Fruit fly (Drosophila melanogaster): ENCODE measurements around the gene p38a.

Gene p38a

DNA sequence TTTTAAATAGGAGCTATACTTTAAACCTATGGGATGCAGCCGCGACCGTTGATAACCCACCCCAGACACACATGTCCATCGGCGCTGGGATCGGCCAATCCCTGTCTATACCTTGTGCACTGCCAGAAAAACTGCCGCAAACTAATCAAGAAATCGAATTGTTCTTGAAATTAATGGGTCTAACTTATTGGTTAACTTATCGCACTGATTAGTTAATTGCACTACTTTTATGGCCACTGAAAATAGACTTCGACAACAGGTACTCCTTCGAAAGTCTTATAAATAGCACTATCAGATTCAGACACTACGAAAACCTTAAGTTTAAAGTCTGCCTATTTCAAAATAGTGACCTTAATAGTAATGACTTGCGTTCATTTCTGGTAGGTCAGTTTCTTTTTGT is 35.9 kb downstream of the p38a start, which contains the start of gene CG13607 (continued):
- TF ChIP-seq bab2 (GFP tag; optimal IDR thresholded peaks at IDR 0.05), result no peak

DNA sequence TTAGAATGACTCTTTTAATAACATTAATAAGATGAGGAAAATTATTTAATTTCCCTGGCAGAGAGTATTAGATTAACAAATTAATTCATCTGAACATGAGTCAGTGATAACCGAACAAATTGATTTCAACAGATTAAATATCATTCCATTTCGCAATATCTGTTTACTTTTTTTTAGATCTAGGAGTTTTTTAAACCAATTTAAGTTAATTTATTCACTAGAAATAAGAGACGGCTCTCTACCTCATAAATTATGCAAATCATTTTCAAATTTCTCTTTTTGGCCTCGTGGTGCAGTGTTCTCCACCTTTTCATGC is 39.1 kb downstream of the p38a start, which contains the start of gene Root:
Root (plus strand) TSS at position 217 of the 316 bp plus-strand sequence.
- TF ChIP-seq Xrp1 (GFP tag; IDR thresholded peaks at IDR 0.05), result no peak
- TF ChIP-seq CG17802 (tag; optimal IDR thresholded peaks at IDR 0.05), result no peak
- no peak for TF ChIP-seq CG12744 (GFP tag; optimal IDR thresholded peaks at IDR 0.05)
- TF ChIP-seq CG7786 (GFP tag; optimal IDR thresholded peaks at IDR 0.05), result no peak
- TF ChIP-seq CG11398 (GFP tag; optimal IDR thresholded peaks at IDR 0.05), result no peak
- TF ChIP-seq klu (GFP tag; IDR thresholded peaks at IDR 0.05), result no peak
- TF ChIP-seq dimm (GFP tag; IDR thresholded peaks at IDR 0.05), result no peak
- TF ChIP-seq D19A (tag; optimal IDR thresholded peaks at IDR 0.05), result no peak
- no peak for TF ChIP-seq Kr (GFP tag; optimal IDR thresholded peaks at IDR 0.05)
- no peak for TF ChIP-seq hth (optimal IDR thresholded peaks at IDR 0.05)
- no peak for TF ChIP-seq Poxn (GFP tag; IDR thresholded peaks at IDR 0.05)
- TF ChIP-seq CG17912 (GFP tag; optimal IDR thresholded peaks at IDR 0.05), result no peak
- TF ChIP-seq CG4617 (GFP tag; optimal IDR thresholded peaks at IDR 0.05; ENCODE audit: borderline replicate concordance), result no peak
- no peak for TF ChIP-seq CG12236 (GFP tag; optimal IDR thresholded peaks at IDR 0.05)
- TF ChIP-seq peb (GFP tag; IDR thresholded peaks at IDR 0.05), result no peak
- TF ChIP-seq btn (GFP tag; optimal IDR thresholded peaks at IDR 0.05), result no peak
- TF ChIP-seq Lim3 (GFP tag; IDR thresholded peaks at IDR 0.05), result no peak
- no peak for TF ChIP-seq ap (GFP tag; IDR thresholded peaks at IDR 0.05)
- TF ChIP-seq CG17328 (GFP tag; IDR thresholded peaks at IDR 0.05), result no peak

DNA sequence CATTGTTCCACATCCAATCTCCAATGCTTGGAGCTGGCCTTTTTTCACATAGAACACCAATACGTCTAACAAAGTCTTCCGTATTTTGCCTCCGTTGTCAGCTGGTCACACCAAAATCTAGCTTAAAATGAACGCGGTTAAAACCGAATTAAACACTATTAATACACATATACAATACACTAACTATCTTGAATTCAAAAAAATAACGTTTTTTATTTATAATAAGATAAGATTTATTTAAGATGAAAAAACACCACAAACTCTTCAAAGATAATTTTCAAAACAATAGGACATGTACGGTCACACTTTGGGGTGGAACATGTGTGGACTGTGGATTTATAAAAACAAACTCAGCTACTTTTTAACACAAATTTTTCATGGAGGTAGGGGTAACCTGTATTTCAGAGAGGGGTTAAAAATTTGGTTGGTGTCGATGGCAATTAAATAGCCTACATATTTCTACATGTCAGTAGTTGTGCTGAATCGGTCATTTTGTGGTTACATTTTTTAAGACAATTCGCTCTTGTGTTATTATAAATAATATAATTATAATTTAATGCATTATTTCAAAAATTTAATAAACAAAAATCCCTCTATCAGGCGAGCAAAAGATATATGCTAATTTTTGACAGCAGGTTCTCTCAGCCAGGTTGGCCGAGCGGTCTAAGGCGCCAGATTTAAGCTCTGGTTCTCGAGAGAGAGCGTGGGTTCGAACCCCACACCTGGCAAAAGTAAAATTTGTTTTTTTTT is 39.6 kb downstream of the p38a start, which contains the start of gene CG13605:
CG13605 (minus strand) TSS at position 70 of the 750 bp plus-strand sequence.
- TF ChIP-seq vnd (GFP tag; IDR thresholded peaks at IDR 0.05; ENCODE audit: partially characterized antibody) (no peak), Hr39 (optimal IDR thresholded peaks at IDR 0.05) (no peak), CG11093 (GFP tag; IDR thresholded peaks at IDR 0.05) (no peak), corto (GFP tag; optimal IDR thresholded peaks at IDR 0.05) (peak; percentile 22), hb (GFP tag; IDR thresholded peaks at IDR 0.05; ENCODE audit: partially characterized antibody) (no peak), ewg (GFP tag; optimal IDR thresholded peaks at IDR 0.05) (peak; percentile 35), nau (GFP tag; optimal IDR thresholded peaks at IDR 0.05) (no peak), CG15073 (GFP tag; optimal IDR thresholded peaks at IDR 0.05) (no peak), CG17612 (GFP tag; IDR thresholded peaks at IDR 0.05) (peak; percentile 14; the same call in 1 of the 2 replicates), CG17328 (GFP tag; IDR thresholded peaks at IDR 0.05) (peak; percentile 69), Trl (optimal IDR thresholded peaks at IDR 0.05) (no peak), Trl (GFP tag; optimal IDR thresholded peaks at IDR 0.05) (peak; percentile 62), YL-1 (GFP tag; optimal IDR thresholded peaks at IDR 0.05) (peak; percentile 76), unc-4 (GFP tag; IDR thresholded peaks at IDR 0.05; ENCODE audit: partially characterized antibody) (no peak), grn (GFP tag; optimal IDR thresholded peaks at IDR 0.05) (no peak), CG10979 (tag; optimal IDR thresholded peaks at IDR 0.05) (peak; percentile 69), Sry-β (GFP tag; optimal IDR thresholded peaks at IDR 0.05) (peak; percentile 60), Camta (GFP tag; optimal IDR thresholded peaks at IDR 0.05) (no peak), HLH4C (GFP tag; IDR thresholded peaks at IDR 0.05; ENCODE audit: partially characterized antibody) (0 out of 3 replicates have a peak, but pooled peaks have one; percentile 33), peb (GFP tag; IDR thresholded peaks at IDR 0.05) (no peak), trh (GFP tag; optimal IDR thresholded peaks at IDR 0.05) (peak; percentile 63), lilli (GFP tag; optimal IDR thresholded peaks at IDR 0.05) (peak; percentile 82), dmrt11E (tag; optimal IDR thresholded peaks at IDR 0.05) (peak; percentile 22), Gsc (GFP tag; IDR thresholded peaks at IDR 0.05) (no peak), gsb-n (tag; optimal IDR thresholded peaks at IDR 0.05) (peak; percentile 29), Poxn (GFP tag; IDR thresholded peaks at IDR 0.05) (no peak), en (GFP tag; optimal IDR thresholded peaks at IDR 0.05) (no peak), CG7786 (GFP tag; optimal IDR thresholded peaks at IDR 0.05) (peak; percentile 54), lola (GFP tag; optimal IDR thresholded peaks at IDR 0.05) (peak in 1 of 3 experiments; percentile 43), CG4424 (GFP tag; optimal IDR thresholded peaks at IDR 0.05) (peak; percentile 64), Sry-δ (GFP tag; optimal IDR thresholded peaks at IDR 0.05) (peak; percentile 11), CG14050 (GFP tag; IDR thresholded peaks at IDR 0.05) (peak; percentile 46; the same call in 2 of the 3 replicates)
